Worm (Caenorhabditis elegans): Measurements from ENCODE around the gene C18B10.6.

DNA sequence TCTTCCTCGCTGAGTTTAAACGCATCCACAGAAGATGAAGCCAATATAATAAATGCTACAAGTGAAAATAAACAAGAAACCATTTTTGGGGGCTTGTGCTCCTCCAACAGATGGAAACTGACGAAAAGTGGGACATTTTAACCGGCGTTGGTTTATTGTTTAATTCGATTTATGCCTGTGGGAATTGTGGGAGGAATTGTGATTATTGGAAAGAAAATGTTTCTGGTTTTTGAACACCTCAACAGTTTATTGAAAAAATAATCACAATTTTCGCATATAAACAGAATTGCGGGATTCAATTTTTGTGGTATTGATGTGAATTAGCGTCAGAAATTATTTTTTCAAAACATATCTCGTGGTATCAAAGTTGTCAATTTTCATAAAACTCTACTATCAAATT is 26.6 kb downstream of the C18B10.6 start, which contains the start of gene try-8:
- no peak for TF ChIP-seq unc-3 (GFP tag; conservative IDR thresholded peaks at IDR 0.05)
- TF ChIP-seq unc-3 (tag; optimal IDR thresholded peaks at IDR 0.05) = no peak
- TF ChIP-seq tbx-2 (tag; optimal IDR thresholded peaks at IDR 0.05) = no peak
- TF ChIP-seq ztf-16 (tag; optimal IDR thresholded peaks at IDR 0.05) = no peak
- no peak for TF ChIP-seq unc-55 (GFP tag; optimal IDR thresholded peaks at IDR 0.05)
- TF ChIP-seq ama-1 (optimal IDR thresholded peaks at IDR 0.05) = no peak
- no peak for TF ChIP-seq F13H6.1 (tag; optimal IDR thresholded peaks at IDR 0.05)
- TF ChIP-seq pha-2 (tag; optimal IDR thresholded peaks at IDR 0.05) = no peak
- TF ChIP-seq sox-2 (GFP tag; IDR thresholded peaks at IDR 0.05) = no peak
- TF ChIP-seq tbx-7 (tag; optimal IDR thresholded peaks at IDR 0.05) = no peak
- TF ChIP-seq pag-3 (tag; optimal IDR thresholded peaks at IDR 0.05; ENCODE audit: borderline replicate concordance) = no peak
- no peak for TF ChIP-seq K02D7.2 (tag; optimal IDR thresholded peaks at IDR 0.05)
- no peak for TF ChIP-seq gmeb-2 (tag; optimal IDR thresholded peaks at IDR 0.05)
